Worm (Caenorhabditis elegans): ENCODE results near the gene his-4.
A peak's percentile ranks its signal among the peaks of the same experiment; 100 is the strongest.

- TF ChIP-seq nfyb-1 (GFP tag; IDR thresholded peaks at IDR 0.05), result no peak
- TF ChIP-seq lin-35 (GFP tag; optimal IDR thresholded peaks at IDR 0.05), result no peak
- no peak for TF ChIP-seq F55B11.4 (tag; optimal IDR thresholded peaks at IDR 0.05; ENCODE audit: borderline replicate concordance, insufficient read depth)
- peak; percentile 77; the same call in 1 of the 2 replicates for TF ChIP-seq egrh-3 (GFP tag; IDR thresholded peaks at IDR 0.05)
- no peak for TF ChIP-seq ceh-27 (GFP tag; optimal IDR thresholded peaks at IDR 0.05)
- TF ChIP-seq snpc-4 (GFP tag; optimal IDR thresholded peaks at IDR 0.05), result no peak
- no peak for TF ChIP-seq snpc-4 (tag; optimal IDR thresholded peaks at IDR 0.05)
- TF ChIP-seq let-526 (GFP tag; IDR thresholded peaks at IDR 0.05), result no peak
- TF ChIP-seq rec-8 (tag; optimal IDR thresholded peaks at IDR 0.05), result no peak
Observed at ce11 chrV:16047052-16047451, 6.7 kb upstream of the his-4 start.

Measured in whole organism, young adult.